Worm (Caenorhabditis elegans) whole organism, L3 larva: ENCODE measurements around the gene zmp-2.
"Not testable (repeated sequence)": the region's sequence is repeated elsewhere in the genome, so short reads cannot be mapped to it uniquely, and the experiment has no call there.

Experiments used
- ZK546.5 ChIP-seq: sonication (generic microtip); optimal IDR thresholded peaks from 2 replicates; lab custom pipeline; 2017; ENCODE audit warnings: missing biosample characterization, missing genetic modification characterization
- aly-2 ChIP-seq: fragments of 150-350 bp; optimal IDR thresholded peaks from 2 replicates; lab custom pipeline; 2014; ENCODE audit warnings: missing biosample characterization, missing genetic modification characterization
- ama-1 ChIP-seq: fragments of 150-350 bp; optimal IDR thresholded peaks from 2 replicates; lab custom pipeline; 2018
- ceh-16 ChIP-seq: sonication (generic microtip); optimal IDR thresholded peaks from 2 replicates; lab custom pipeline; 2017; ENCODE audit warnings: missing biosample characterization, missing genetic modification characterization
- ceh-82 ChIP-seq: fragments of 150-350 bp; optimal IDR thresholded peaks from 2 replicates; lab custom pipeline; 2014; ENCODE audit warnings: missing biosample characterization, missing genetic modification characterization
- daf-12 ChIP-seq: fragments of 150-350 bp; optimal IDR thresholded peaks from 2 replicates; lab custom pipeline; 2014; ENCODE audit warnings: missing biosample characterization, missing genetic modification reagents, missing genetic modification characterization
- egl-5 ChIP-seq: fragments of 150-350 bp; optimal IDR thresholded peaks from 2 replicates; lab custom pipeline; 2017; ENCODE audit warnings: missing biosample characterization, missing genetic modification reagents, missing genetic modification characterization, inconsistent platforms
- elt-1 ChIP-seq: fragments of 150-350 bp; optimal IDR thresholded peaks from 2 replicates; lab custom pipeline; 2014; ENCODE audit warnings: missing biosample characterization, missing genetic modification characterization
- elt-2 ChIP-seq: sonication (generic microtip); optimal IDR thresholded peaks from 2 replicates; lab custom pipeline; 2016; ENCODE audit warnings: missing genetic modification reagents, mild to moderate bottlenecking, missing genetic modification characterization, missing compliant biosample characterization
- elt-3 ChIP-seq, 3 experiments: fragments of 150-350 bp in 1 of 3; sonication (generic microtip) in 2 of 3; optimal IDR thresholded peaks; 2 replicates in 2 of 3; 4 replicates in 1 of 3; lab custom pipeline; 2014 to 2017; ENCODE audit warnings: missing biosample characterization in 3 of 3, missing genetic modification characterization in 3 of 3
- eor-1 ChIP-seq, 2 experiments: fragments of 150-350 bp; optimal IDR thresholded peaks; 2 replicates each; lab custom pipeline; 2014 to 2018; ENCODE audit warnings: missing biosample characterization in 2 of 2, missing genetic modification characterization in 2 of 2
- fkh-10 ChIP-seq: sonication (generic microtip); optimal IDR thresholded peaks from 2 replicates; lab custom pipeline; 2017; ENCODE audit warnings: missing biosample characterization, missing genetic modification reagents, missing genetic modification characterization
- fos-1 ChIP-seq: fragments of 150-350 bp; optimal IDR thresholded peaks from 2 replicates; lab custom pipeline; 2014; ENCODE audit warnings: missing biosample characterization, missing genetic modification characterization
- hmg-11 ChIP-seq: sonication (generic microtip); optimal IDR thresholded peaks from 2 replicates; lab custom pipeline; 2016; ENCODE audit warnings: missing genetic modification characterization, missing compliant biosample characterization
- jun-1 ChIP-seq: fragments of 150-350 bp; optimal IDR thresholded peaks from 2 replicates; lab custom pipeline; 2014; ENCODE audit warnings: missing biosample characterization, missing genetic modification reagents, missing genetic modification characterization
- lin-15B ChIP-seq: fragments of 150-350 bp; optimal IDR thresholded peaks from 2 replicates; lab custom pipeline; 2014; ENCODE audit warnings: missing biosample characterization, missing genetic modification characterization
- lin-39 ChIP-seq: fragments of 150-350 bp; optimal IDR thresholded peaks from 2 replicates; lab custom pipeline; 2018; ENCODE audit warnings: missing biosample characterization, missing genetic modification reagents, missing genetic modification characterization
- mml-1 ChIP-seq: fragments of 150-350 bp; sonication (generic microtip); optimal IDR thresholded peaks from 3 replicates; lab custom pipeline; 2014; ENCODE audit warnings: missing biosample characterization, missing genetic modification characterization
- nfya-1 ChIP-seq: sonication (generic microtip); optimal IDR thresholded peaks from 2 replicates; lab custom pipeline; 2017; ENCODE audit warnings: missing genetic modification characterization, mild to moderate bottlenecking, missing compliant biosample characterization, antibody characterized with exemption, moderate library complexity; ENCODE audit not compliant: insufficient read depth
- nhr-11 ChIP-seq: fragments of 150-350 bp; optimal IDR thresholded peaks from 2 replicates; lab custom pipeline; 2014; ENCODE audit warnings: missing biosample characterization, missing genetic modification characterization
- nhr-12 ChIP-seq: fragments of 150-350 bp; optimal IDR thresholded peaks from 2 replicates; lab custom pipeline; 2014; ENCODE audit warnings: missing biosample characterization, missing genetic modification characterization
- nhr-23 ChIP-seq: fragments of 150-350 bp; optimal IDR thresholded peaks from 2 replicates; lab custom pipeline; 2014; ENCODE audit warnings: missing biosample characterization, missing genetic modification reagents, missing genetic modification characterization
- nhr-25 ChIP-seq: sonication (generic microtip); optimal IDR thresholded peaks from 2 replicates; lab custom pipeline; 2017; ENCODE audit warnings: missing biosample characterization, missing genetic modification characterization
- nhr-67 ChIP-seq: fragments of 150-350 bp; optimal IDR thresholded peaks from 2 replicates; lab custom pipeline; 2014; ENCODE audit warnings: missing biosample characterization, missing genetic modification characterization
- nhr-77 ChIP-seq: fragments of 150-350 bp; optimal IDR thresholded peaks from 2 replicates; lab custom pipeline; 2014; ENCODE audit warnings: missing biosample characterization, missing genetic modification characterization
- pha-4 ChIP-seq: fragments of 150-350 bp; optimal IDR thresholded peaks from 2 replicates; lab custom pipeline; 2014; ENCODE audit warnings: missing biosample characterization, missing genetic modification reagents, missing genetic modification characterization
- pqm-1 ChIP-seq: fragments of 150-350 bp; optimal IDR thresholded peaks from 2 replicates; lab custom pipeline; 2017; ENCODE audit warnings: missing biosample characterization, missing genetic modification characterization, inconsistent platforms
- sea-2 ChIP-seq: fragments of 150-350 bp; sonication (generic microtip); optimal IDR thresholded peaks from 4 replicates; lab custom pipeline; 2014; ENCODE audit warnings: missing biosample characterization, missing genetic modification reagents, missing genetic modification characterization
- skn-1 ChIP-seq: fragments of 150-350 bp; optimal IDR thresholded peaks from 2 replicates; lab custom pipeline; 2014; ENCODE audit warnings: missing biosample characterization, missing genetic modification characterization
- tbx-2 ChIP-seq: sonication (generic microtip); optimal IDR thresholded peaks from 2 replicates; lab custom pipeline; 2016; ENCODE audit warnings: mild to moderate bottlenecking, missing genetic modification characterization, missing compliant biosample characterization
- unc-39 ChIP-seq: sonication (generic microtip); optimal IDR thresholded peaks from 4 replicates; lab custom pipeline; 2017; ENCODE audit warnings: missing biosample characterization, missing genetic modification characterization
- unc-62 ChIP-seq: fragments of 150-350 bp; sonication (generic microtip); optimal IDR thresholded peaks from 4 replicates; lab custom pipeline; 2014; ENCODE audit warnings: missing biosample characterization, missing genetic modification reagents, missing genetic modification characterization
- zag-1 ChIP-seq: fragments of 150-350 bp; optimal IDR thresholded peaks from 2 replicates; lab custom pipeline; 2014; ENCODE audit warnings: missing biosample characterization, missing genetic modification characterization
- ztf-11 ChIP-seq: fragments of 150-350 bp; optimal IDR thresholded peaks from 2 replicates; lab custom pipeline; 2014; ENCODE audit warnings: missing biosample characterization, missing genetic modification characterization

The zmp-2 gene

ce11 chrIII:2598491-2599065, 37.6 kb upstream of the zmp-2 start:
- no peak for TF ChIP-seq nhr-23 (tag; lab: Kevin White, UChicago)
- TF ChIP-seq skn-1, result no peak
- no peak for TF ChIP-seq elt-1 (tag; lab: Kevin White, UChicago)
- TF ChIP-seq lin-15B (tag; lab: Kevin White, UChicago), result no peak
- TF ChIP-seq egl-5 (tag; lab: Kevin White, UChicago), result no peak
- no peak for TF ChIP-seq nhr-67 (tag; lab: Kevin White, UChicago)
- no peak for TF ChIP-seq tbx-2
- TF ChIP-seq hmg-11 (tag; lab: Kevin White, UChicago), result no peak

DNA sequence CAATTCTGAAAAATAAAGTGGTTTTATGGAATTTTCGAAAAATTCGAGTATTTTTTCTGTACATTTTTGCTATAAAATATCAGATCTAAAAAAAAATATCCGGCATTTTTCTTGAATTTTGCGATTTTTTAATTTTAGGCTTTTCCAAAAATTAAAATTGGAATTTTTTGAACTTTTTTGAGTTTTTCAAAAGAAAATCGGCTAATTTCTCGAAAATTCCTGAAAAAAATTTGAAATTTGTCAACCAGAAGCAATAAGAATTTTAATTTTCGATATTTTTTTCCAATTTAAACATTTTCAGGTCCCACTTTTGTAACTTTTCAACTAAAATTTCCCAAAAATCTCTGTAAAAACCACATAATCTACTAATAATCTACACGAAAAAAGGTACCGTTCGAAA, 32.5 kb upstream of the zmp-2 start, which contains the start of gene Y71H2B.11:
Gene Y71H2B.11 (plus strand): TSS at position 301 of the 400 bp plus-strand sequence.
- TF ChIP-seq sea-2 (GFP tag; lab: Kevin White, UChicago), result no peak
- TF ChIP-seq aly-2 (tag; lab: Kevin White, UChicago), result no peak
- TF ChIP-seq daf-12 (tag; lab: Kevin White, UChicago), result no peak

DNA sequence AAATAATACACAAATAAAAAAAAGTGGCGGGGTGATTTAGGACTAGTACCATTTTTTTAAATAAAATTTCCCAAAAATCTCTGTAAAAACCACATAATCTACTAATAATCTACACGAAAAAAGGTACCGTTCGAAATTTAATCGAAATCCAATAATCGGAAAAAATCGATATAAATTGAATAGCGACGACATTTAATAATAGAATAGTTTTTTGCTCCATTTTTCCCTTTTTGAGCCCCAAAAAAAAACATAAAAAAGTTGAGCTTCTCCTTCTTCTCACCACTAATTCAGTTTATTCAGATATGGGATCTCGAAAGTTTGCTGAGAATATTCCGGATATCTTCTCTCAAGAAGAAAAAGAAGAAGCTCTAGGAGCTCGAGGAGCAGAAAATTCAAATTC, 28.5 kb upstream of the zmp-2 start, which contains the start of gene Y71H2B.5:
Gene Y71H2B.5 (plus strand): TSS at position 301 of the 400 bp plus-strand sequence.
- not testable (repeated sequence) for TF ChIP-seq nhr-25, daf-12, hmg-11 (tag; lab: Kevin White, UChicago)

- TF ChIP-seq tbx-2 (no peak), ceh-82 (tag; lab: Kevin White, UChicago) (no peak), ceh-16 (tag; lab: Kevin White, UChicago) (no peak), fos-1 (tag; lab: Kevin White, UChicago) (no peak), nhr-12 (no peak), nhr-77 (tag; lab: Kevin White, UChicago) (no peak), fkh-10 (GFP tag; lab: Kevin White, UChicago) (no peak)
These were observed 20.0 kb upstream of the zmp-2 start for ce11 chrIII:2616212-2616611.

DNA sequence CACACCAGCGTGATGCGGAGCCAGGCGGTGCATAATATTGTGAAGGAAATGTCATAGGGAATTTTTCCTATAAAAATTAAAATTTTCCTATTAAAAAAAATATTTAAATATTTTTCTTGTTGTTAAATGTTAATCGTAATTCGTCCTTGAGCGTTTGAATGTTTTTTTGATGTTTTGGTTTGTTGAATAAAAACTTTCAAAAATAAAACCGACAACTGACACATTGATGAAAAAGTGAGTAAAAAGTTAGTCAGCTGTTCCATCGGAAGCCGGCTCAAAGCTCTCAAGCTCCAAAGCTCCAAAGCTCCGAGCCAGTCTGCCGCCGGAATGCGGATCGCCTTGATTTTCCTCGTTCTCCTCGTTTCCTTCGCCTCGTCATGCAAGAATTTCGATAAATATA, 17.5 kb upstream of the zmp-2 start, which contains the start of gene Y71H2B.4:
Gene Y71H2B.4 (plus strand): TSS at position 301 of the 400 bp plus-strand sequence.
- no peak for TF ChIP-seq fkh-10 (GFP tag; lab: Kevin White, UChicago)
- TF ChIP-seq elt-3 (tag; optimal IDR thresholded peaks at IDR 0.05; lab: Kevin White, UChicago), result no peak
- TF ChIP-seq ztf-11, result no peak
- TF ChIP-seq pqm-1, result no peak
- TF ChIP-seq jun-1 (tag; lab: Kevin White, UChicago), result no peak
- TF ChIP-seq nhr-11 (tag; lab: Kevin White, UChicago), result no peak
- TF ChIP-seq pha-4 (tag; lab: Kevin White, UChicago), result no peak
- no peak for TF ChIP-seq eor-1 (tag; optimal IDR thresholded peaks at IDR 0.05; lab: Kevin White, UChicago)
- TF ChIP-seq tbx-2, result no peak
- no peak for TF ChIP-seq ama-1 (lab: Kevin White, UChicago)
- TF ChIP-seq mml-1 (tag; lab: Kevin White, UChicago), result no peak
- no peak for TF ChIP-seq hmg-11 (tag; lab: Kevin White, UChicago)
- no peak for TF ChIP-seq elt-1 (tag; lab: Kevin White, UChicago)
- no peak for TF ChIP-seq nhr-25 (tag; lab: Kevin White, UChicago)
- TF ChIP-seq unc-62 (GFP tag; lab: Kevin White, UChicago), result no peak
- TF ChIP-seq aly-2 (tag; lab: Kevin White, UChicago), result no peak
- TF ChIP-seq daf-12 (tag; lab: Kevin White, UChicago), result no peak
- TF ChIP-seq zag-1 (tag; lab: Kevin White, UChicago), result no peak
- no peak for TF ChIP-seq ZK546.5 (tag; lab: Kevin White, UChicago)
- TF ChIP-seq, all 47 proteins: peak for 0

DNA sequence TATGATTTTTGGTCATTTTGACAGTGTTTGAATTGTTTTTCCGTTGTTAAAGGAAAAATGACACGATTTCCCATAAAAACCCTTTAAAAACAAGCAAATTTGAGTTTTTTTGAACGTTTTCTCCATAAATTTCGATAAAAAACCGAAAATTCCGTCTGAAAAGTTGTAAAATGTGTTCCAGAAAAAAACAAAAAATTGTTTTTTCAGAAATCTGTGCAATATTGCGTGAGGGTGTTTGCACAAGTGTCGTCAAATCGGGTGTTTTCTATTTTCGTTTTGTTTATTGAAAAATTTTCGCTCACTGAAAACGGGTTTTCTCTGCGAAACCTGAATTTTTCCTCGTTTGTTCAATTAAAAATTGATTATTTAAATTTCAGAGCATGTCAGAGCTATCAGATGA, 16.6 kb upstream of the zmp-2 start, which contains the start of gene ppfr-4:
Gene ppfr-4 (plus strand): TSS at position 378 of the 400 bp plus-strand sequence.
- no peak for TF ChIP-seq ama-1 (lab: Kevin White, UChicago)
- TF ChIP-seq elt-3 (tag; optimal IDR thresholded peaks at IDR 0.05; lab: Kevin White, UChicago), result no peak
- TF ChIP-seq aly-2 (tag; lab: Kevin White, UChicago), result no peak
- peak; percentile 36 for TF ChIP-seq hmg-11 (tag; lab: Kevin White, UChicago)
- no peak for TF ChIP-seq nhr-12
- no peak for TF ChIP-seq elt-2 (tag; lab: Kevin White, UChicago)
- peak; percentile 28 for TF ChIP-seq nfya-1 (tag; lab: Kevin White, UChicago)
- TF ChIP-seq mml-1 (tag; lab: Kevin White, UChicago), result no peak
- no peak for TF ChIP-seq unc-39 (tag; lab: Kevin White, UChicago)
- no peak for TF ChIP-seq elt-1 (tag; lab: Kevin White, UChicago)
- no peak for TF ChIP-seq lin-39
- no peak for TF ChIP-seq skn-1
- TF ChIP-seq nhr-25 (tag; lab: Kevin White, UChicago), result no peak
- TF ChIP-seq egl-5 (tag; lab: Kevin White, UChicago), result no peak
- no peak for TF ChIP-seq ceh-16 (tag; lab: Kevin White, UChicago)
- TF ChIP-seq pha-4 (tag; lab: Kevin White, UChicago), result peak; percentile 28
